Worm (Caenorhabditis elegans) whole organism, L2 larva: Measurements from ENCODE around the gene C29G2.3.

Source experiments
- F13H6.1 ChIP-seq: sonication (generic microtip); optimal IDR thresholded peaks from 2 replicates; lab custom pipeline; 2016; ENCODE audit warnings: missing genetic modification characterization, missing compliant biosample characterization
- alr-1 ChIP-seq: fragments of 150-350 bp; optimal IDR thresholded peaks from 2 replicates; lab custom pipeline; 2014; ENCODE audit warnings: missing biosample characterization, missing genetic modification characterization
- aly-2 ChIP-seq: fragments of 150-350 bp; optimal IDR thresholded peaks from 2 replicates; lab custom pipeline; 2014; ENCODE audit warnings: missing biosample characterization, missing genetic modification characterization
- ama-1 ChIP-seq: fragments of 150-350 bp; optimal IDR thresholded peaks from 2 replicates; lab custom pipeline; 2018; ENCODE audit warnings: inconsistent platforms
- fos-1 ChIP-seq: fragments of 150-350 bp; optimal IDR thresholded peaks from 2 replicates; lab custom pipeline; 2014; ENCODE audit warnings: missing biosample characterization, missing genetic modification characterization
- lin-13 ChIP-seq: fragments of 150-350 bp; optimal IDR thresholded peaks from 2 replicates; lab custom pipeline; 2014; ENCODE audit warnings: missing biosample characterization, missing genetic modification reagents, missing genetic modification characterization
- lsy-2 ChIP-seq, 2 experiments: fragments of 150-350 bp in 1 of 2; sonication (generic microtip) in 1 of 2; optimal IDR thresholded peaks; 2 replicates each; lab custom pipeline; 2014 to 2017; ENCODE audit warnings: missing biosample characterization in 2 of 2, missing genetic modification characterization in 2 of 2
- nhr-11 ChIP-seq: fragments of 150-350 bp; optimal IDR thresholded peaks from 2 replicates; lab custom pipeline; 2014; ENCODE audit warnings: missing biosample characterization, missing genetic modification characterization
- nhr-12 ChIP-seq: fragments of 150-350 bp; optimal IDR thresholded peaks from 2 replicates; lab custom pipeline; 2014; ENCODE audit warnings: missing biosample characterization, missing genetic modification characterization
- nhr-237 ChIP-seq: fragments of 150-350 bp; optimal IDR thresholded peaks from 2 replicates; lab custom pipeline; 2014; ENCODE audit warnings: missing biosample characterization, missing genetic modification characterization

DNA sequence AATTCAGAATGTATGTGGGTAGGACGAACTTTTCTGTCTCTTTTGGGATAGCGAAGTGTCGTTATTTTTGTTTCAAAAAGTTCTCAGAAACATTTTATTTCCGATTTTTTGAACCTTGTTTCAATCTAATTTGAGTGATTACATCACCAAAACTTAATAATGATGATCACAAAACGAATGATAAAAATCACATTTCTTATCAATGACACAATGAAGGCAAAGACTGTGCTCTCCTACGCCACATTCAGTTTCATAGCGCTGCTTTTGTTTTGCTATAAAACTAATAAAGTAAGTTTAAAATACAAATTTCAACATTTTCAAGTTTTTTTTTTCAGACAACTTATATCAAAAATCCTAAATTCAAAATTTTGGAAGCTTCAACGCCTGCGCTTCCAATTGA, 15.2 kb upstream of the C29G2.3 start, which contains the start of gene Y45G12C.1:
- TF ChIP-seq nhr-237 (tag; lab: Kevin White, UChicago), result no peak
- no peak for TF ChIP-seq nhr-12 (tag; lab: Kevin White, UChicago)
- no peak for TF ChIP-seq lsy-2 (tag; optimal IDR thresholded peaks at IDR 0.05; lab: Kevin White, UChicago)
- no peak for TF ChIP-seq ama-1 (lab: Kevin White, UChicago)
- no peak for TF ChIP-seq aly-2 (tag; lab: Kevin White, UChicago)
- peak; percentile 69 for TF ChIP-seq fos-1
- TF ChIP-seq nhr-11 (tag; lab: Kevin White, UChicago), result no peak
- no peak for TF ChIP-seq alr-1
- no peak for TF ChIP-seq lin-13 (GFP tag; lab: Kevin White, UChicago)
- TF ChIP-seq F13H6.1 (tag; lab: Kevin White, UChicago), result no peak
